Worm (Caenorhabditis elegans): ENCODE measurements around the gene C28D4.8.

DNA sequence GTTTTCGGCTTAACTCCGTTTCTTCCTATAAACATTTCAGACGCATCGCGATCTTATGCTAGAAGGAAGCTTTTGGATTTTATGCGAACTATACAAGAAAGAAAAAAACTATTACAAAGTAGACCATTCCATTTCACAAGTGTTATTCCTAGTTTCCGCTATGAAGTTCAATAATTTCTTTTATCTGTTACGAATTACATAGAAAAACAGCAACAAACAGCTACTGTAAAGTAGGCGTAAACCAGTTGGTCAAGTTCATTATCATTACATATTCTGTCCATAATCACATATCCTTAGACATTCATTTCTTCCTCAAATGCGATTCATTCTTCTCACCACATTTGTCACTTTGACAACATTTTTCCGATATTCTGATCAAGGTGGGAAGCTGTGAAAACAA is 10.0 kb downstream of the C28D4.8 start, which contains the start of gene C28D4.10:
- TF ChIP-seq dao-5 (tag; optimal IDR thresholded peaks at IDR 0.05) (no peak), him-1 (tag; optimal IDR thresholded peaks at IDR 0.05) (no peak)
